Fruit fly (Drosophila melanogaster): ENCODE results near the gene CG5078.

CG5078 gene

DNA sequence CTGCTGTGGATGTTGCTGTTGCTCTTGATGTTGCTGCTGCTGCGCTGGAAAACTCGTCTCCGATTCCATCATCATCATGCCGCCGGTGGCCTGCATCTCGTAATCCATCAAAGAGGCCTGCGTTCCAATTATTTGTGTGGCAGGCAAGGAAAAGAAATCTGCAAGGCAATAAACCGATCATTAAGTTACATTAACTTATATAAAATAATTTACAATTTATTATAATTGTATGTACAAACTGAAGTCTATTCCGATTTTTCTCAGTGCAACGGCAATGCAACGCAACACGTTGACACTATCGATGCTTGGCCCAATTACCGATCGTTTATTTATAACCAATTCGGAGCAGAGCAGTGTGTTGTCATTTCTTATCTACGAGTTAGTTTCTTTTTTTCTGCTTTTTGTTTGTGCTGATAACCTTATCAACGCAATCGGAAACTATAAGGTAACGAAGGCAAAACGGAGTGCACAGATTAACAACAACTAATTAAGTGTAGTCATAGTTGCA is 34.8 kb upstream of the CG5078 start (continued):
- TF ChIP-seq Awh (GFP tag; IDR thresholded peaks at IDR 0.05) (0 out of 2 replicates have a peak, but pooled peaks have one; percentile 55), gfzf (GFP tag; optimal IDR thresholded peaks at IDR 0.05) (no peak), sima (GFP tag; optimal IDR thresholded peaks at IDR 0.05) (no peak), CG13287 (GFP tag; IDR thresholded peaks at IDR 0.05; ENCODE audit: partially characterized antibody) (no peak), CG11504 (tag; optimal IDR thresholded peaks at IDR 0.05) (peak; percentile 77), stc (GFP tag; IDR thresholded peaks at IDR 0.05) (peak; percentile 60), insv (GFP tag; optimal IDR thresholded peaks at IDR 0.05) (no peak), odd (GFP tag; optimal IDR thresholded peaks at IDR 0.05) (peak; percentile 70), CG3281 (GFP tag; optimal IDR thresholded peaks at IDR 0.05) (peak; percentile 33), CG13775 (GFP tag; optimal IDR thresholded peaks at IDR 0.05) (peak; percentile 34), CG8478 (optimal IDR thresholded peaks at IDR 0.05) (no peak)

DNA sequence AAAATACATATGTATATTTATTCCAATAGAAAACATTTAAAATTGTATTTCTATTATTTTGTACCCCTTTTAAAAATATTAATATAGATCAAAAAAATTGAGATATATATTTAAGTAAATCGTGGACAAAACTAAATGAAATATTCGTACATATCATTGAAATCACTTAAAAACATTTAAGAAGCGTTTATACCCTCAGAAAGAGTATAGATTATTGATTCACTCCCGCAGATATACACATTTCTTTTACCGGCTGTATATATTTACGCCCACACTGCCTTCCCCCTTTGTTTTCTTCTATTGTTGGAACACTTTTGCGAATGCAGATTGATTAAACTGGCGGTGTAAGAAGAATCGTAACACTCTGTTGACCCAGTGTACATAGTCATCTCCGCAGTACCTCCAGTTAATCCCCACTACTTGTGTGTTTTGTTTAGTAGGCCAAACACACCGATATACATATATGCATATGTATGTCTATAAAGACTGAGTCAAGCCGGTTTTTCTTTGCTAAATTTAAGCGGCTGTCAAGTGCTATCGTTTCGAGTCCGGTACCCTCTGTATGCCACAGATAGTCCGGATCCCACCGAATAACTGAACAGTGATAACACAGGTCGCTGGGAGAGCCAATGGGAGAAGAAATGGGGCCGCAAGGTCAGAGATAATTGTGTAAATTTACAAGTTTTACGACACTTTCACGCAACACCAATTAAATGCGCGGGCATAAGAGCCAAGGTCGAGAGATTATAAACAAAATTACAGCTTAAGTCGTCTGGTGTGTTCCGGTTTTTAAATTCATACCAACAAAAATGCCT is 34.1 kb upstream of the CG5078 start:
- peak; percentile 69 for TF ChIP-seq CG1233 (GFP tag; optimal IDR thresholded peaks at IDR 0.05)
- TF ChIP-seq CG6813 (GFP tag; optimal IDR thresholded peaks at IDR 0.05) = peak; percentile 73
- peak; percentile 44 for TF ChIP-seq Spps (tag; optimal IDR thresholded peaks at IDR 0.05)
- TF ChIP-seq crc (GFP tag; optimal IDR thresholded peaks at IDR 0.05) = peak; percentile 0
- TF ChIP-seq maf-S (GFP tag; optimal IDR thresholded peaks at IDR 0.05) = peak; percentile 42
- TF ChIP-seq stwl (tag; optimal IDR thresholded peaks at IDR 0.05) = no peak
- TF ChIP-seq CG18599 (GFP tag; optimal IDR thresholded peaks at IDR 0.05) = peak; percentile 79
- 0 out of 2 replicates have a peak, but pooled peaks have one; percentile 25 for TF ChIP-seq E2f2 (GFP tag; IDR thresholded peaks at IDR 0.05)
- TF ChIP-seq scrt (GFP tag; optimal IDR thresholded peaks at IDR 0.05) = peak; percentile 1
- TF ChIP-seq CG11696 (GFP tag; IDR thresholded peaks at IDR 0.05) = 0 out of 2 replicates have a peak, but pooled peaks have one; percentile 56
- peak; percentile 40; the same call in 1 of the 3 replicates for TF ChIP-seq CG34422 (GFP tag; IDR thresholded peaks at IDR 0.05)
- TF ChIP-seq ken (GFP tag; IDR thresholded peaks at IDR 0.05) = peak; percentile 29; the same call in 1 of the 3 replicates
- TF ChIP-seq unc-4 (GFP tag; IDR thresholded peaks at IDR 0.05; ENCODE audit: partially characterized antibody) = no peak
- TF ChIP-seq CG12769 (tag; optimal IDR thresholded peaks at IDR 0.05) = peak; percentile 86
- no peak for TF ChIP-seq CG7963 (GFP tag; IDR thresholded peaks at IDR 0.05; ENCODE audit: partially characterized antibody)
- TF ChIP-seq CG15696 (tag; optimal IDR thresholded peaks at IDR 0.05) = peak; percentile 71
- no peak for TF ChIP-seq CG17829 (tag; optimal IDR thresholded peaks at IDR 0.05)
- no peak for TF ChIP-seq CG8478 (optimal IDR thresholded peaks at IDR 0.05)
- peak; percentile 41 for TF ChIP-seq CG18262 (tag; optimal IDR thresholded peaks at IDR 0.05)
- TF ChIP-seq CG18011 (GFP tag; optimal IDR thresholded peaks at IDR 0.05) = peak; percentile 21
- TF ChIP-seq CG17359 (tag; optimal IDR thresholded peaks at IDR 0.05) = peak; percentile 59
- TF ChIP-seq ATbp (GFP tag; optimal IDR thresholded peaks at IDR 0.05) = peak; percentile 90
- peak; percentile 76 for TF ChIP-seq CG10209 (GFP tag; optimal IDR thresholded peaks at IDR 0.05)
- TF ChIP-seq gsb (GFP tag; IDR thresholded peaks at IDR 0.05) = no peak
- no peak for TF ChIP-seq HmgD (GFP tag; optimal IDR thresholded peaks at IDR 0.05)
- no peak for TF ChIP-seq Nf-YA (GFP tag; IDR thresholded peaks at IDR 0.05)
- peak; percentile 7; the same call in 1 of the 2 replicates for TF ChIP-seq crol (GFP tag; IDR thresholded peaks at IDR 0.05)
- TF ChIP-seq CG4424 (GFP tag; optimal IDR thresholded peaks at IDR 0.05) = peak; percentile 7
- no peak for TF ChIP-seq CG9932 (GFP tag; IDR thresholded peaks at IDR 0.05)
- TF ChIP-seq Jarid2 (GFP tag; optimal IDR thresholded peaks at IDR 0.05) = no peak
- TF ChIP-seq CG2199 (GFP tag; IDR thresholded peaks at IDR 0.05) = 0 out of 3 replicates have a peak, but pooled peaks have one; percentile 35
- no peak for TF ChIP-seq grn (GFP tag; optimal IDR thresholded peaks at IDR 0.05)
- TF ChIP-seq CG10267 (tag; optimal IDR thresholded peaks at IDR 0.05) = no peak
- peak; percentile 18 for TF ChIP-seq CG8281 (tag; optimal IDR thresholded peaks at IDR 0.05)
- peak; percentile 48 for TF ChIP-seq MTF-1 (GFP tag; optimal IDR thresholded peaks at IDR 0.05; ENCODE audit: borderline replicate concordance)
- TF ChIP-seq en (GFP tag; optimal IDR thresholded peaks at IDR 0.05) = peak; percentile 31
